Worm (Caenorhabditis elegans) whole organism, L4 larva: ENCODE measurements around the gene letm-1.

Source experiments
- aly-2 ChIP-seq: sonication (generic microtip); optimal IDR thresholded peaks from 2 replicates; lab custom pipeline; 2018; ENCODE audit warnings: missing biosample characterization, missing genetic modification characterization
- ama-1 ChIP-seq: fragments of 150-350 bp; optimal IDR thresholded peaks from 2 replicates; lab custom pipeline; 2014; ENCODE audit warnings: inconsistent platforms, mixed read lengths
- daf-12 ChIP-seq: fragments of 150-350 bp; optimal IDR thresholded peaks from 2 replicates; lab custom pipeline; 2014; ENCODE audit warnings: missing biosample characterization, missing genetic modification reagents, missing genetic modification characterization
- fkh-10 ChIP-seq: fragments of 150-350 bp; optimal IDR thresholded peaks from 2 replicates; lab custom pipeline; 2014; ENCODE audit warnings: missing biosample characterization, missing genetic modification reagents, missing genetic modification characterization
- jun-1 ChIP-seq: fragments of 150-350 bp; optimal IDR thresholded peaks from 2 replicates; lab custom pipeline; 2014; ENCODE audit warnings: missing biosample characterization, missing genetic modification reagents, missing genetic modification characterization
- lin-13 ChIP-seq: fragments of 150-350 bp; optimal IDR thresholded peaks from 2 replicates; lab custom pipeline; 2014; ENCODE audit warnings: missing biosample characterization, missing genetic modification reagents, missing genetic modification characterization
- lin-15B ChIP-seq: fragments of 150-350 bp; sonication (generic microtip); optimal IDR thresholded peaks from 3 replicates; lab custom pipeline; 2014; ENCODE audit warnings: missing biosample characterization, missing genetic modification characterization
- nhr-28 ChIP-seq: fragments of 150-350 bp; optimal IDR thresholded peaks from 2 replicates; lab custom pipeline; 2014; ENCODE audit warnings: missing biosample characterization, missing genetic modification characterization
- pqm-1 ChIP-seq: sonication (generic microtip); optimal IDR thresholded peaks from 2 replicates; lab custom pipeline; 2017; ENCODE audit warnings: missing biosample characterization, missing genetic modification characterization
- unc-62 ChIP-seq, 3 experiments: fragments of 150-350 bp in 1 of 3; sonication (generic microtip); optimal IDR thresholded peaks in 2 of 3; peaks in 1 of 3; 1 replicate in 1 of 3; 2 replicates in 2 of 3; lab custom pipeline; 2014 to 2017; ENCODE audit warnings: missing biosample characterization in 3 of 3, missing genetic modification characterization in 3 of 3, missing genetic modification reagents in 3 of 3, missing genotype in 1 of 3

DNA sequence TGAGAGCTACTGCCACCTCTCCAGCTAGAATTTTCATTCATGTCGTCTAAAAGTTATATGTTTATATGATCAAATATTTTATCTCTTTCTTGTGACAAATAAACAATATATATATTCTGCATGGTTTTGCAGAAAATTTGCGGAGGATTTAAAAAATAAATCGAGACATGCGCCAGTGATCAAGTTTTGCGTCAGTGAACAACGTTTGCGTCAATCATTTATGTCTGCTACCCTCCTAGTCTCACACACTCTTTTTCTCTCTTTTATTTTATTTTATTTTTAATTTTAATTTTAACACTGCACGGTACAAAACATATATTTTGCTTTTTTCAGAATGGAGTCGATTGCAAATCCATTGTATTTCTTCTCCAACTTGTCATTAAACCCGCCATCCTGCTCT, 17.5 kb downstream of the letm-1 start, which contains the start of the genes tag-65 and ccz-1:
- no peak for TF ChIP-seq pqm-1
- no peak for TF ChIP-seq lin-15B (tag; lab: Kevin White, UChicago)
- TF ChIP-seq nhr-28 (tag; lab: Kevin White, UChicago) = peak; percentile 49
- no peak for TF ChIP-seq unc-62 (GFP tag; optimal IDR thresholded peaks at IDR 0.05 in 1 of 2; lab: Kevin White, UChicago)
- no peak for TF ChIP-seq unc-62 (tag; optimal IDR thresholded peaks at IDR 0.05; lab: Kevin White, UChicago)
- TF ChIP-seq lin-13 (GFP tag; lab: Kevin White, UChicago) = peak; percentile 40
- no peak for TF ChIP-seq aly-2 (tag; lab: Kevin White, UChicago)
- peak; percentile 80 for TF ChIP-seq fkh-10 (GFP tag; lab: Kevin White, UChicago)
- TF ChIP-seq jun-1 (tag; lab: Kevin White, UChicago) = peak; percentile 41
- no peak for TF ChIP-seq daf-12 (tag; lab: Kevin White, UChicago)
- no peak for TF ChIP-seq ama-1
